Fruit fly (Drosophila melanogaster) whole organism, embryonic: ENCODE results near the gene mia.

Source experiments
- Atf3 ChIP-seq: fragments of 200-800 bp; sonication (Bioruptor generic); optimal IDR thresholded peaks from 3 replicates; lab custom pipeline; 2016; ENCODE audit warnings: missing biosample characterization, missing genetic modification characterization
- CG11504 ChIP-seq: fragments of 200-800 bp; sonication (Bioruptor generic); optimal IDR thresholded peaks from 3 replicates; lab custom pipeline; 2019; ENCODE audit warnings: missing biosample characterization, mild to moderate bottlenecking, missing genetic modification characterization, moderate library complexity
- CG11560 ChIP-seq: fragments of 200-800 bp; sonication (Bioruptor generic); IDR thresholded peaks from 3 replicates; pipeline ENCODE4 v1.3.6; 2022; ENCODE audit warnings: missing biosample characterization, missing genetic modification characterization
- CG12155 ChIP-seq: fragments of 200-800 bp; sonication (Bioruptor generic); optimal IDR thresholded peaks from 3 replicates; lab custom pipeline; 2016; ENCODE audit warnings: missing biosample characterization, missing genetic modification characterization
- CG13287 ChIP-seq: fragments of 200-800 bp; sonication (Bioruptor generic); IDR thresholded peaks from 2 replicates; pipeline ENCODE4 v1.3.6; 2022; ENCODE audit warnings: missing biosample characterization, missing genetic modification characterization; ENCODE audit not compliant: partially characterized antibody
- CG14441 ChIP-seq: fragments of 200-800 bp; sonication (Bioruptor generic); IDR thresholded peaks from 2 replicates; pipeline ENCODE4 v1.3.6; 2022; ENCODE audit warnings: missing biosample characterization, missing genetic modification characterization
- CG14860 ChIP-seq: fragments of 200-800 bp; sonication (Bioruptor generic); IDR thresholded peaks from 3 replicates; pipeline ENCODE4 v1.3.6; 2022; ENCODE audit warnings: missing biosample characterization, missing genetic modification characterization; ENCODE audit not compliant: partially characterized antibody
- CG15514 ChIP-seq: fragments of 200-800 bp; sonication (Bioruptor generic); optimal IDR thresholded peaks from 3 replicates; lab custom pipeline; 2017; ENCODE audit warnings: missing biosample characterization, missing genetic modification characterization, mild to moderate bottlenecking, moderate library complexity, missing genetic modification reagents
- CG1792 ChIP-seq: fragments of 200-800 bp; sonication (Bioruptor generic); optimal IDR thresholded peaks from 2 replicates; lab custom pipeline; 2016; ENCODE audit warnings: missing biosample characterization, missing genetic modification characterization
- CG18262 ChIP-seq: fragments of 200-800 bp; optimal IDR thresholded peaks from 3 replicates; lab custom pipeline; 2019; ENCODE audit warnings: missing biosample characterization, mild to moderate bottlenecking, missing genetic modification characterization, moderate library complexity
- CG2120 ChIP-seq: fragments of 200-800 bp; sonication (Bioruptor generic); optimal IDR thresholded peaks from 3 replicates; lab custom pipeline; 2016; ENCODE audit warnings: missing biosample characterization, missing genetic modification characterization
- CG30403 ChIP-seq: fragments of 200-800 bp; sonication (Bioruptor generic); optimal IDR thresholded peaks from 3 replicates; lab custom pipeline; 2016; ENCODE audit warnings: missing biosample characterization, missing genetic modification characterization
- CG33557 ChIP-seq: fragments of 200-800 bp; sonication (Bioruptor generic); optimal IDR thresholded peaks from 2 replicates; lab custom pipeline; 2019; ENCODE audit warnings: missing biosample characterization, mild to moderate bottlenecking, missing genetic modification characterization, moderate library complexity
- CG3995 ChIP-seq: fragments of 200-800 bp; sonication (Bioruptor generic); optimal IDR thresholded peaks from 3 replicates; lab custom pipeline; 2016; ENCODE audit warnings: missing biosample characterization, missing genetic modification characterization
- CG4854 ChIP-seq: fragments of 200-800 bp; sonication (Bioruptor generic); optimal IDR thresholded peaks from 2 replicates; lab custom pipeline; 2016; ENCODE audit warnings: missing biosample characterization, missing genetic modification characterization, inconsistent platforms
- CTCF ChIP-seq: fragments of 200-800 bp; sonication (Bioruptor generic); optimal IDR thresholded peaks from 2 replicates; lab custom pipeline; 2017; ENCODE audit warnings: missing biosample characterization, mild to moderate bottlenecking, missing genetic modification characterization, moderate library complexity
- Chrac-16 ChIP-seq: fragments of 200-800 bp; sonication (Bioruptor generic); optimal IDR thresholded peaks from 3 replicates; lab custom pipeline; 2016; ENCODE audit warnings: missing biosample characterization, missing genetic modification characterization
- CkIIα-i1 ChIP-seq: fragments of 200-800 bp; sonication (Bioruptor generic); IDR thresholded peaks from 2 replicates; pipeline ENCODE4 v1.3.6; 2022; ENCODE audit warnings: missing biosample characterization, missing genetic modification characterization
- Dll ChIP-seq: fragments of 200-800 bp; sonication (Bioruptor generic); IDR thresholded peaks from 4 replicates; pipeline ENCODE4 v1.3.6; 2022; ENCODE audit warnings: missing biosample characterization, missing genetic modification characterization; ENCODE audit not compliant: partially characterized antibody
- Elba2 ChIP-seq: fragments of 200-800 bp; sonication (Bioruptor generic); optimal IDR thresholded peaks from 3 replicates; lab custom pipeline; 2016; ENCODE audit warnings: missing biosample characterization, missing genetic modification characterization
- Hey ChIP-seq: fragments of 200-800 bp; sonication (Bioruptor generic); optimal IDR thresholded peaks from 3 replicates; lab custom pipeline; 2018; ENCODE audit warnings: missing biosample characterization, mild to moderate bottlenecking, missing genetic modification characterization
- HmgD ChIP-seq: fragments of 200-800 bp; sonication (Bioruptor generic); optimal IDR thresholded peaks from 3 replicates; lab custom pipeline; 2016; ENCODE audit warnings: missing biosample characterization, missing genetic modification characterization
- HmgZ ChIP-seq: fragments of 200-800 bp; sonication (Bioruptor generic); optimal IDR thresholded peaks from 2 replicates; lab custom pipeline; 2018; ENCODE audit warnings: missing biosample characterization, mild to moderate bottlenecking, missing genetic modification characterization
- Hr3 ChIP-seq: fragments of 200-800 bp; sonication (Bioruptor generic); optimal IDR thresholded peaks from 3 replicates; lab custom pipeline; 2016; ENCODE audit warnings: missing biosample characterization, missing genetic modification characterization
- MESR4 ChIP-seq: fragments of 200-800 bp; sonication (Bioruptor generic); optimal IDR thresholded peaks from 2 replicates; lab custom pipeline; 2018; ENCODE audit warnings: missing biosample characterization, mild to moderate bottlenecking, missing genetic modification characterization, moderate library complexity
- MTF-1 ChIP-seq: fragments of 200-800 bp; sonication (Bioruptor generic); optimal IDR thresholded peaks from 2 replicates; lab custom pipeline; 2018; ENCODE audit warnings: missing biosample characterization, mild to moderate bottlenecking, missing genetic modification characterization, borderline replicate concordance
- Meics ChIP-seq: fragments of 200-800 bp; sonication (Bioruptor generic); optimal IDR thresholded peaks from 2 replicates; lab custom pipeline; 2017; ENCODE audit warnings: missing biosample characterization, mild to moderate bottlenecking, missing genetic modification characterization
- TFAM ChIP-seq: fragments of 200-800 bp; sonication (Bioruptor generic); optimal IDR thresholded peaks from 2 replicates; lab custom pipeline; 2017; ENCODE audit warnings: missing biosample characterization, missing genetic modification characterization, inconsistent platforms
- ase ChIP-seq: fragments of 200-800 bp; sonication (Bioruptor generic); IDR thresholded peaks from 3 replicates; pipeline ENCODE4 v1.3.6; 2022; ENCODE audit warnings: missing biosample characterization, missing genetic modification characterization
- ato ChIP-seq: fragments of 200-800 bp; sonication (Bioruptor generic); IDR thresholded peaks from 2 replicates; pipeline ENCODE4 v1.3.6; 2022; ENCODE audit warnings: missing biosample characterization, missing genetic modification characterization; ENCODE audit not compliant: partially characterized antibody
- ci ChIP-seq: fragments of 200-800 bp; sonication (Bioruptor generic); IDR thresholded peaks from 3 replicates; pipeline ENCODE4 v1.3.6; 2022; ENCODE audit warnings: missing biosample characterization, missing genetic modification characterization
- corto ChIP-seq: fragments of 200-800 bp; sonication (Bioruptor generic); optimal IDR thresholded peaks from 2 replicates; lab custom pipeline; 2016; ENCODE audit warnings: missing biosample characterization, mild to moderate bottlenecking, missing genetic modification characterization, moderate library complexity
- crol ChIP-seq: fragments of 200-800 bp; sonication (Bioruptor generic); IDR thresholded peaks from 2 replicates; pipeline ENCODE4 v1.3.6; 2022; ENCODE audit warnings: missing biosample characterization, missing genetic modification characterization
- grn ChIP-seq: fragments of 200-800 bp; sonication (Bioruptor generic); optimal IDR thresholded peaks from 3 replicates; lab custom pipeline; 2017; ENCODE audit warnings: missing biosample characterization, missing genetic modification characterization
- h ChIP-seq: fragments of >200 bp; optimal IDR thresholded peaks from 2 replicates; lab custom pipeline; 2017
- hth ChIP-seq: fragments of >200 bp; optimal IDR thresholded peaks from 2 replicates; lab custom pipeline; 2017; ENCODE audit warnings: inconsistent platforms
- insv ChIP-seq, 2 experiments: fragments of 200-800 bp; sonication (Bioruptor generic); optimal IDR thresholded peaks; 3 replicates each; lab custom pipeline; 2016 to 2018; ENCODE audit warnings: missing biosample characterization in 2 of 2, missing genetic modification characterization in 2 of 2
- kah ChIP-seq: fragments of 200-800 bp; sonication (Bioruptor generic); optimal IDR thresholded peaks from 2 replicates; lab custom pipeline; 2018; ENCODE audit warnings: missing biosample characterization, mild to moderate bottlenecking, missing genetic modification characterization
- luna ChIP-seq: fragments of 200-800 bp; sonication (Bioruptor generic); optimal IDR thresholded peaks from 2 replicates; lab custom pipeline; 2016; ENCODE audit warnings: missing biosample characterization, missing genetic modification characterization
- mld ChIP-seq: fragments of 200-800 bp; sonication (Bioruptor generic); IDR thresholded peaks from 3 replicates; pipeline ENCODE4 v1.3.6; 2022; ENCODE audit warnings: missing biosample characterization, missing genetic modification characterization; ENCODE audit not compliant: partially characterized antibody
- org-1 ChIP-seq: fragments of 200-800 bp; sonication (Bioruptor generic); optimal IDR thresholded peaks from 2 replicates; lab custom pipeline; 2017; ENCODE audit warnings: missing biosample characterization, missing genetic modification characterization
- prd ChIP-seq, 3 experiments: fragments of >200 bp in 2 of 3; fragments of 200-800 bp in 1 of 3; sonication (Bioruptor generic) in 1 of 3; optimal IDR thresholded peaks in 2 of 3; IDR thresholded peaks in 1 of 3; 2 replicates in 2 of 3; 3 replicates in 1 of 3; pipeline versions ENCODE4 v1.3.6 to Lab custom; 2017 to 2022; ENCODE audit warnings: missing biosample characterization in 1 of 3, missing genetic modification characterization in 1 of 3
- pum ChIP-seq: fragments of 200-800 bp; sonication (Bioruptor generic); optimal IDR thresholded peaks from 2 replicates; lab custom pipeline; 2016; ENCODE audit warnings: missing biosample characterization, missing genetic modification characterization
- seq ChIP-seq: fragments of 200-800 bp; sonication (Bioruptor generic); IDR thresholded peaks from 2 replicates; pipeline ENCODE4 v1.3.6; 2022; ENCODE audit warnings: missing biosample characterization, missing genetic modification characterization
- tna ChIP-seq: fragments of 200-800 bp; sonication (Bioruptor generic); IDR thresholded peaks from 2 replicates; pipeline ENCODE4 v1.3.6; 2022; ENCODE audit warnings: missing biosample characterization, missing genetic modification characterization; ENCODE audit not compliant: partially characterized antibody
- trem ChIP-seq: fragments of 200-800 bp; optimal IDR thresholded peaks from 3 replicates; lab custom pipeline; 2019; ENCODE audit warnings: missing biosample characterization, mild to moderate bottlenecking, missing genetic modification characterization, moderate library complexity
- unpg ChIP-seq: fragments of 200-800 bp; sonication (Bioruptor generic); optimal IDR thresholded peaks from 3 replicates; lab custom pipeline; 2018; ENCODE audit warnings: missing biosample characterization, mild to moderate bottlenecking, missing genetic modification characterization, moderate library complexity
- vfl ChIP-seq: fragments of 200-800 bp; sonication (Bioruptor generic); optimal IDR thresholded peaks from 2 replicates; lab custom pipeline; 2016; ENCODE audit warnings: missing biosample characterization, missing genetic modification characterization
- vnd ChIP-seq: fragments of 200-800 bp; sonication (Bioruptor generic); IDR thresholded peaks from 3 replicates; pipeline ENCODE4 v1.3.6; 2022; ENCODE audit warnings: missing biosample characterization, missing genetic modification characterization; ENCODE audit not compliant: partially characterized antibody
- wdn ChIP-seq: fragments of 200-800 bp; sonication (Bioruptor generic); IDR thresholded peaks from 2 replicates; pipeline ENCODE4 v1.3.6; 2022; ENCODE audit warnings: missing biosample characterization, missing genetic modification characterization

The mia gene

dm6 chr3R:5587863-5588519, 37.0 kb upstream of the mia start, which contains the start of gene CG2926 (continued):
- TF ChIP-seq Chrac-16 (GFP tag; lab: Kevin White, UChicago) (no peak), CG2120 (GFP tag; lab: Kevin White, UChicago) (peak; percentile 68), CG12155 (GFP tag; lab: Kevin White, UChicago) (peak; percentile 66), CG33557 (GFP tag; lab: Kevin White, UChicago) (no peak), seq (GFP tag; lab: Robert Waterston, UW) (no peak), ase (GFP tag; lab: Robert Waterston, UW) (0 out of 3 replicates have a peak, but pooled peaks have one; percentile 41), CG14860 (GFP tag; lab: Robert Waterston, UW) (peak; percentile 85), CkIIα-i1 (GFP tag; lab: Robert Waterston, UW) (no peak), kah (GFP tag; lab: Kevin White, UChicago) (no peak), CG3995 (GFP tag; lab: Kevin White, UChicago) (peak; percentile 65), MTF-1 (GFP tag; lab: Kevin White, UChicago) (no peak), CG11560 (tag; lab: Robert Waterston, UW) (no peak), CG11504 (tag; lab: Kevin White, UChicago) (no peak), pum (GFP tag; lab: Kevin White, UChicago) (peak; percentile 17), ato (peak; percentile 91), luna (GFP tag; lab: Kevin White, UChicago) (no peak), vfl (GFP tag; lab: Kevin White, UChicago) (peak; percentile 38), Meics (GFP tag; lab: Kevin White, UChicago) (no peak), org-1 (GFP tag; lab: Kevin White, UChicago) (no peak), CTCF (GFP tag; lab: Kevin White, UChicago) (no peak), CG14441 (0 out of 2 replicates have a peak, but pooled peaks have one; percentile 18), MESR4 (GFP tag; lab: Kevin White, UChicago) (peak; percentile 94), CG18262 (tag; lab: Kevin White, UChicago) (no peak), CG15514 (GFP tag; lab: Kevin White, UChicago) (peak; percentile 63), crol (0 out of 2 replicates have a peak, but pooled peaks have one; percentile 15), CG13287 (GFP tag; lab: Robert Waterston, UW) (peak; percentile 91), Hey (tag; lab: Kevin White, UChicago) (no peak), prd (optimal IDR thresholded peaks at IDR 0.05; lab: Kevin White, UChicago) (no peak), prd (GFP tag; IDR thresholded peaks at IDR 0.05; lab: Robert Waterston, UW) (peak; percentile 31; the same call in 1 of the 3 replicates), h (no peak), insv (GFP tag; optimal IDR thresholded peaks at IDR 0.05; lab: Kevin White, UChicago) (peak in 1 of 2 experiments; percentile 48), mld (GFP tag; lab: Robert Waterston, UW) (peak; percentile 91), TFAM (GFP tag; lab: Kevin White, UChicago) (no peak), ci (GFP tag; lab: Robert Waterston, UW) (0 out of 3 replicates have a peak, but pooled peaks have one; percentile 6), CG1792 (no peak), unpg (GFP tag; lab: Kevin White, UChicago) (no peak), wdn (GFP tag; lab: Robert Waterston, UW) (0 out of 2 replicates have a peak, but pooled peaks have one; percentile 5), Dll (GFP tag; lab: Robert Waterston, UW) (peak; percentile 82), Atf3 (GFP tag; lab: Kevin White, UChicago) (no peak), corto (GFP tag; lab: Kevin White, UChicago) (no peak), trem (peak; percentile 26), CG4854 (GFP tag; lab: Kevin White, UChicago) (no peak), hth (lab: Kevin White, UChicago) (no peak), vnd (GFP tag; lab: Robert Waterston, UW) (peak; percentile 81), HmgZ (peak; percentile 68), CG30403 (GFP tag; lab: Kevin White, UChicago) (no peak), Elba2 (peak; percentile 93), Hr3 (GFP tag; lab: Kevin White, UChicago) (no peak), grn (GFP tag; lab: Kevin White, UChicago) (no peak), tna (peak; percentile 89), HmgD (peak; percentile 41)
